Worm (Caenorhabditis elegans): ENCODE measurements around the gene col-185.

DNA sequence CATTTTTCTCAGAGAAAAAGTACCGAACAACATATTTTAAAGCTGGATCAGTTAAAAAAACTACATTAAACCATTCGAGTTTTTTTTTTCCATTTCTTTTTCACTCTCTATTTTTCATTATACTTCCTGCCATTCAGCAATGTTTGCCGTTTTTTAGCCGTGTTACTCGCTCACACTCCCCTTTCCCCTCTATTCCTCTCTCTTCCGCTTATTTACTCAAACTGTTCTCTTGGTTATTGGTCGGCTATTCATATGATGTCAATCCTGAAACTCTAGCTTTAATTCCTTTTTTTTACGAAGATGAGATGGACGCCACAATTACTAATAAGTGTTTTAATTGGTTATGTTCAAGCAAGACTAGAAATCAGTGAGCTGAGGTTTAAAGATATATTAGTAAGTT, 39.0 kb downstream of the col-185 start, which contains the start of gene tre-4:
- no peak for TF ChIP-seq ztf-25 (GFP tag; IDR thresholded peaks at IDR 0.05)
- TF ChIP-seq lir-1 (GFP tag; conservative IDR thresholded peaks at IDR 0.05) = no peak
